Fruit fly (Drosophila melanogaster): Measurements from ENCODE around the gene CG10996.

dm6 chrX:13821775-13822493 lies 24.5 kb upstream of the CG10996 start, which contains the start of gene Clic:
- peak; percentile 58; the same call in 1 of the 3 replicates for TF ChIP-seq eg (GFP tag; IDR thresholded peaks at IDR 0.05)
- no peak for TF ChIP-seq Blimp-1 (GFP tag; optimal IDR thresholded peaks at IDR 0.05)
- no peak for TF ChIP-seq CG32006 (GFP tag; optimal IDR thresholded peaks at IDR 0.05)
- TF ChIP-seq Eip78C (GFP tag), result peak; percentile 66
- TF ChIP-seq CG6163 (GFP tag; IDR thresholded peaks at IDR 0.05), result peak; percentile 29; the same call in 1 of the 3 replicates
- TF ChIP-seq Eip93F (GFP tag; optimal IDR thresholded peaks at IDR 0.05), result no peak
- no peak for TF ChIP-seq Ets21C (GFP tag; optimal IDR thresholded peaks at IDR 0.05)
- TF ChIP-seq OdsH (GFP tag; optimal IDR thresholded peaks at IDR 0.05), result no peak
